Fruit fly (Drosophila melanogaster) Kc167 (cell line): ENCODE data around the gene Noc2.

Source experiments
- Sin3A ChIP-seq: fragments of >200 bp; optimal IDR thresholded peaks from 2 replicates; lab custom pipeline; 2018; ENCODE audit warnings: missing external identifiers
- h ChIP-seq: fragments of >200 bp; optimal IDR thresholded peaks from 3 replicates; lab custom pipeline; 2018; ENCODE audit warnings: missing external identifiers
- insv ChIP-seq: fragments of >200 bp; optimal IDR thresholded peaks from 3 replicates; lab custom pipeline; 2018; ENCODE audit warnings: missing external identifiers

DNA sequence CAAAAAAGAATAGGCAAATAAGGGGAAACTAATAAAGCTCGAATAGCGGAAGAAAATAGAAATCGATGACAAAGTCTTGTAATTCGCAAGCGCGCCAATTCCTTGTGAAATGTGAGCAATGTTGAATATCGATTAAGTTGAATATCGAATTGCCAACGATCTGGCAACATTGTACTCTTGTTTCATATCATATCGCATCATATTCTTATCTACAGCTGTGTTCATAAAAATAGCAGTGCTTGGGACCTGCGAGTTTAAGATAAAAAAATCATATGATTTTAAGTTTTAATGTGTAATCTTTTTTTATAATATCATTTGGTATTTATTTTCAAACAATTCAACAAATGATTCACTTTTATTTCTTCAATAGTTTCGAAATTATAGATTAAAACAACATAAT is 14.4 kb upstream of the Noc2 start:
- no peak for TF ChIP-seq Sin3A
- TF ChIP-seq insv (lab: Kevin White, UChicago) = no peak
- no peak for TF ChIP-seq h
